Fruit fly (Drosophila melanogaster) whole organism, wandering third instar larva: ENCODE results near the gene Irk2.

Experiments
- Abd-B ChIP-seq: fragments of >200 bp; optimal IDR thresholded peaks from 2 replicates; lab custom pipeline; 2017; ENCODE audit warnings: missing biosample characterization, missing genetic modification characterization
- CrebA ChIP-seq: fragments of 200-800 bp; sonication (Bioruptor generic); optimal IDR thresholded peaks from 2 replicates; lab custom pipeline; 2016; ENCODE audit warnings: missing biosample characterization, mild to moderate bottlenecking, missing genetic modification characterization, borderline replicate concordance
- Dif ChIP-seq: fragments of 200-275, 200-300 bp; sonication (Bioruptor generic); optimal IDR thresholded peaks from 2 replicates; lab custom pipeline; 2018; ENCODE audit warnings: missing biosample characterization, missing genetic modification characterization; ENCODE audit not compliant: partially characterized antibody
- Hr78 ChIP-seq: fragments of >200 bp; optimal IDR thresholded peaks from 2 replicates; lab custom pipeline; 2017; ENCODE audit warnings: missing biosample characterization, missing genetic modification characterization
- OdsH ChIP-seq: fragments of 200-800 bp; sonication (Bioruptor generic); optimal IDR thresholded peaks from 2 replicates; lab custom pipeline; 2016; ENCODE audit warnings: missing biosample characterization, mild to moderate bottlenecking, missing genetic modification characterization
- br ChIP-seq: fragments of 200-800 bp; sonication (Bioruptor generic); optimal IDR thresholded peaks from 2 replicates; lab custom pipeline; 2016; ENCODE audit warnings: missing biosample characterization, missing genetic modification characterization
- dmrt93B ChIP-seq: fragments of 200-800 bp; sonication (Bioruptor generic); optimal IDR thresholded peaks from 2 replicates; lab custom pipeline; 2018; ENCODE audit warnings: missing biosample characterization, mild to moderate bottlenecking, missing genetic modification characterization
- dsf ChIP-seq: sonication (Bioruptor generic); optimal IDR thresholded peaks from 2 replicates; lab custom pipeline; 2016; ENCODE audit warnings: missing biosample characterization, missing genetic modification characterization, borderline replicate concordance
- ey ChIP-seq: fragments of 200-800 bp; sonication (Bioruptor generic); optimal IDR thresholded peaks from 2 replicates; lab custom pipeline; 2016; ENCODE audit warnings: missing biosample characterization, missing genetic modification characterization
- h ChIP-seq: fragments of 200-800 bp; sonication (Bioruptor generic); optimal IDR thresholded peaks from 3 replicates; lab custom pipeline; 2016; ENCODE audit warnings: missing biosample characterization, mild to moderate bottlenecking, missing genetic modification characterization
- lola ChIP-seq: fragments of >200 bp; optimal IDR thresholded peaks from 2 replicates; lab custom pipeline; 2017; ENCODE audit warnings: missing biosample characterization, missing genetic modification characterization
- pan ChIP-seq: fragments of >200 bp; optimal IDR thresholded peaks from 2 replicates; lab custom pipeline; 2017
- psq ChIP-seq: fragments of 200-800 bp; sonication (Bioruptor generic); optimal IDR thresholded peaks from 3 replicates; lab custom pipeline; 2017; ENCODE audit warnings: missing biosample characterization, mild to moderate bottlenecking, missing genetic modification characterization, moderate library complexity
- usp ChIP-seq: fragments of >200 bp; optimal IDR thresholded peaks from 2 replicates; lab custom pipeline; 2017; ENCODE audit warnings: missing biosample characterization, missing genetic modification characterization

DNA sequence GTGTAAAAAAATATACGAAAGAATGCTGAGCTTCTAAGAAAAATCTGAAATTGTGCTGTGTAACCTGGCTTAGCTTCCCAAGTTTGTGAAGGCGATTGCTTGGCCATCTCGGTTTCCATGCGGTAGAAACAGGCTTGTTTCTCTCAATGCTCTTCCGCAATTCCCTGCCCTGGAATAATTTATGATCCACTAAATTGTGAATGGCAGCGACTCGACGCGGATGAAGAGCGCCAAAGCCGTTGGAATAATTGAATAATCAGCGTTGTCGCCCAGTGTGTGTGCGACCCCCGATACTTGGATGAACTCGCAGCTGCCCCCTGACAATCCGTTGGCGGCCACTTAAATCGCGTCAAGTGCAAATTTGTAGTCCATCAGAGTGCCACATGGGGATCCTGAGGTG lies 2.2 kb upstream of the Irk2 start, which contains the start of gene CG10177:
- TF ChIP-seq Abd-B (GFP tag; lab: Kevin White, UChicago) (no peak), CrebA (GFP tag; lab: Kevin White, UChicago) (no peak), Dif (GFP tag; lab: Kevin White, UChicago) (no peak), psq (GFP tag; lab: Kevin White, UChicago) (no peak), h (no peak), OdsH (no peak), dsf (no peak), lola (GFP tag; lab: Kevin White, UChicago) (no peak), dmrt93B (GFP tag; lab: Kevin White, UChicago) (no peak), ey (GFP tag; lab: Kevin White, UChicago) (no peak), pan (lab: Kevin White, UChicago) (no peak), usp (no peak), Hr78 (no peak), br (GFP tag; lab: Kevin White, UChicago) (no peak)
